Worm (Caenorhabditis elegans): ENCODE measurements around the gene uda-1.

DNA sequence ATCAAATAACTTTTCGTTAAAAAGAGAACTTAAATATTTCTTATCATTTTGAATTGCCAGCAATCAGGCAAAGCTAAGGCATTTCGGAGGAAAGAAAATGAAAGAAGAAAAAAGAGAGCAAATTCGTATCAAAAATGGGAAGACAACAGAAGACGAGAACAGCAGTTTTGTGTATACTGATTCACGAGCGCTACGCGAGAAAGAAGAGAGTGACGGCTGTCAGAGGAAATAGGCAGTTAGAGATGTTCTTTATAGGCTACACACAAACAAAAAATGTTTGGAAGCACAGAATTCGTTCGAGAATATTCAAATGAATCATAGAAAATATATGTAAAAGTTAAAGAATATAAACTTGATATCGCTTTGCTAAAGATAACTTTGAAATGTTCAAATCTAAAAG is 19.7 kb upstream of the uda-1 start:
- TF ChIP-seq elt-1 (tag; optimal IDR thresholded peaks at IDR 0.05; ENCODE audit: borderline replicate concordance, insufficient read depth) (no peak), nhr-237 (tag; optimal IDR thresholded peaks at IDR 0.05) (no peak), unc-39 (tag; optimal IDR thresholded peaks at IDR 0.05) (no peak), hlh-1 (tag; optimal IDR thresholded peaks at IDR 0.05) (no peak), nhr-76 (tag; optimal IDR thresholded peaks at IDR 0.05) (no peak), ztf-11 (tag; optimal IDR thresholded peaks at IDR 0.05) (no peak), drap-1 (GFP tag; optimal IDR thresholded peaks at IDR 0.05) (no peak), flh-1 (GFP tag; optimal IDR thresholded peaks at IDR 0.05) (no peak), nhr-28 (tag; optimal IDR thresholded peaks at IDR 0.05) (no peak), tbx-8 (GFP tag; optimal IDR thresholded peaks at IDR 0.05) (no peak)

Measured in whole organism, mixed stage, embryonic.